Fruit fly (Drosophila melanogaster): ENCODE results near the gene CG10866.

CG10866 gene

DNA sequence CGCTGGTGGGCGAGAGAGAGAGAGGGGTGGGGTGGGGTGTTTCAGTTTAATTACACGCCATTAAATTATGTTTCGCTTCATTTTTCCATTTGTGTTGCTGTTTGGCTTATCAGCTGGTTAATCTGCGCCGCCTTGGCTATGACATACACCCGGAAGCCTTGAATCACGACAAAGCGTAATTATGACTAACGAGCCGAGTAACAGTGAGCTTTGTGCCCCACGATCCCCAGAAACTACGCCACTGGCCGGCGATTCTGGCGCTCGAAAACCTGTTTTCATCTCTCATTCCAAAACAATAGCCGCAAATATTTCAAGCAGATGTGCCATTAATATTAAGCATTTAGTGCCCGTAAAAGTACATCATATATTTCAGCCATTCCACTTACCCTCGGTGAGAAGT is 14.1 kb upstream of the CG10866 start:
- no peak for TF ChIP-seq lola (GFP tag; optimal IDR thresholded peaks at IDR 0.05)
- no peak for TF ChIP-seq CrebA (GFP tag; optimal IDR thresholded peaks at IDR 0.05; ENCODE audit: borderline replicate concordance)
- TF ChIP-seq N (GFP tag; optimal IDR thresholded peaks at IDR 0.05), result no peak
- no peak for TF ChIP-seq HLH106 (tag; optimal IDR thresholded peaks at IDR 0.05)
- no peak for TF ChIP-seq Rel (GFP tag; optimal IDR thresholded peaks at IDR 0.05)
- no peak for TF ChIP-seq Rel (tag; optimal IDR thresholded peaks at IDR 0.05)
- TF ChIP-seq Sp1 (GFP tag; optimal IDR thresholded peaks at IDR 0.05), result no peak
- TF ChIP-seq dl (GFP tag; optimal IDR thresholded peaks at IDR 0.05; ENCODE audit: insufficient read depth in 1 of 2, partially characterized antibody in 2 of 2), result no peak
- no peak for TF ChIP-seq Myc (optimal IDR thresholded peaks at IDR 0.05)
- no peak for TF ChIP-seq Dif (GFP tag; optimal IDR thresholded peaks at IDR 0.05; ENCODE audit: partially characterized antibody)
- no peak for TF ChIP-seq Abd-B (GFP tag; optimal IDR thresholded peaks at IDR 0.05)
- no peak for TF ChIP-seq foxo (GFP tag; optimal IDR thresholded peaks at IDR 0.05)
- TF ChIP-seq CG32264 (GFP tag; optimal IDR thresholded peaks at IDR 0.05), result no peak
- TF ChIP-seq jim (GFP tag; optimal IDR thresholded peaks at IDR 0.05), result no peak

dm6 chr3L:3949205-3949604 is 11.4 kb upstream of the CG10866 start, which contains the start of gene CG14983:
TSS of gene CG14983 (minus strand) at chr3L:3949305.
- TF ChIP-seq sage (GFP tag; optimal IDR thresholded peaks at IDR 0.05) (no peak), Myc (optimal IDR thresholded peaks at IDR 0.05) (no peak), Abd-B (GFP tag; optimal IDR thresholded peaks at IDR 0.05) (no peak), dmrt93B (GFP tag; optimal IDR thresholded peaks at IDR 0.05) (no peak), fru (GFP tag; optimal IDR thresholded peaks at IDR 0.05) (no peak), usp (GFP tag; optimal IDR thresholded peaks at IDR 0.05) (no peak), Jra (GFP tag; optimal IDR thresholded peaks at IDR 0.05) (no peak), h (GFP tag; optimal IDR thresholded peaks at IDR 0.05) (no peak), N (GFP tag; optimal IDR thresholded peaks at IDR 0.05) (no peak), Sp1 (GFP tag; optimal IDR thresholded peaks at IDR 0.05) (no peak), psq (GFP tag; optimal IDR thresholded peaks at IDR 0.05) (no peak)

DNA sequence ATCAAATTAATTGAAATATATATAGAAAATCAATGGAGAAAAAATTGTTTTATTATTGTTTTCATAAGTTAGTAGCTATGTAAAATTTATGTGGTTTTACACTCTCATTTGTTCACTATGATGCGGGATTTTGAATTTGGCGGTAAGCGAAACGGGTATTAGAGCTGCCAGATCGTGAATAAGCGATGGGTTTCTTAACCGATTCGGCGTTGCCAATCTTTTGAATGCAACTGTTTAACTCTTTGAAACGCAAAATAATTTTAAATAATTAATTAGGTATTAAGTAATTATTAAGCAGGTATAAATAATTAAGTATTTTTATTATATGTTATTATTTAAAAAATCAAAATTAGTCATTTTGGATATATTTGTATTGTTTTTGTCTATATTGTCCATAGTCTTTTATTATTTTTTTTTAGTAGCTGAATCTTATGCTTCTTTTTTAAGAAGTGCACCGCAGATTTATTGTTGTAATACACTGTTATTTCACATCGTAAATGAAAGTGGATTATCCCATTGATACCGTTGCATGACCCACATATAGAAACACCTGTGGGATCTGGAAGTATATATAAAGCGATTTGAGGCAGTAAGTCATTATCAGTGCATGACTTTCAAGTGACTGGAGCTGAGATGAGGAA is 9.6 kb upstream of the CG10866 start, which contains the start of gene CG10853:
Gene CG10853 (plus strand): TSS at position 591 of the 641 bp plus-strand sequence.
- TF ChIP-seq usp (GFP tag; optimal IDR thresholded peaks at IDR 0.05) (no peak), sage (GFP tag; optimal IDR thresholded peaks at IDR 0.05) (peak; percentile 26), Hr83 (GFP tag; optimal IDR thresholded peaks at IDR 0.05; ENCODE audit: poor library complexity, severe bottlenecking) (no peak)

DNA sequence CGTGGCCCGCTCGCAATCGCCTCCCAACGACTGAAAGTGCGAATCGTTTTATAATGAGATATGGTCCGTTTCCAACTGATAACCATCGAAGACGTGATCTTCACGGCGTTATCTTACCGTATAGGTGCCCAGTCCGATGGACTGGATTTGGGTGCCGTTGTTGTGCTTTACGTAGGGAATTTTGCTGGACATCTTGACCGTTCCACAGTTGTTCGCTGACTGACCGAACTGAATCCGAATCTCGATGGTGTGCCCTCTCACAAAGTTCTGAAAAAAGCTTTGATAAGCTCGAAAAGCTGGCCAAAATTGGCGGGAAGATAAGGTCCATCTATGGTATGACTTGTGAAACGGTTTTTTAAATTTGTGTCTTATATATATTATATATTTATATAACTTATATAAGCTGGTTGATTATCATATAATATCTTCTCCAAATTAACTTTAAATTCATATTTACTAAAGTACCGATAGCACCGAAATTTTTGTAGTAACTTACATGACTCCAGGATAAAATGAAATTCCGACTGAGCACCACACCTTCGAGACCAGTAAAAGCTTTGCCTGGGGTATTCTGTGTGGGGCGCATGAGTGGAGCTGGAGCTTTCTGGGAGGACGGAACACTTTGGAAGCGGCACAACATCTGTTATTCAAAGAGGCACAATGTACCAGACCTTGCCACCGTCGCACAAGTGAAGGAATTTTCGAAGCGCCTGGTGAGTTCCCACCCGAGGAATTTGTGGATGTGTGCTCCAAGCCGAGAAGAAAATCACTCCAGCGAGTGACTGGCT is 4.6 kb upstream of the CG10866 start, which contains the start of the genes CG10863 and CG14982:
Gene CG10863 (minus strand): TSS at position 225 of the 788 bp plus-strand sequence.
Gene CG14982 (plus strand): TSS at position 470 of the 788 bp plus-strand sequence.
- TF ChIP-seq br (GFP tag; optimal IDR thresholded peaks at IDR 0.05) (peak; percentile 35), OdsH (GFP tag; optimal IDR thresholded peaks at IDR 0.05) (peak; percentile 3), CG9705 (GFP tag; optimal IDR thresholded peaks at IDR 0.05) (no peak), Rel (GFP tag; optimal IDR thresholded peaks at IDR 0.05) (no peak), Rel (tag; optimal IDR thresholded peaks at IDR 0.05) (peak; percentile 80), dsf (GFP tag; optimal IDR thresholded peaks at IDR 0.05; ENCODE audit: borderline replicate concordance) (no peak), N (GFP tag; optimal IDR thresholded peaks at IDR 0.05) (no peak), GATAd (GFP tag; optimal IDR thresholded peaks at IDR 0.05) (no peak), CG32264 (GFP tag; optimal IDR thresholded peaks at IDR 0.05) (no peak), dmrt93B (GFP tag; optimal IDR thresholded peaks at IDR 0.05) (no peak), usp (GFP tag; optimal IDR thresholded peaks at IDR 0.05) (no peak), sage (GFP tag; optimal IDR thresholded peaks at IDR 0.05) (peak; percentile 8), Mio (GFP tag; optimal IDR thresholded peaks at IDR 0.05) (no peak), sv (GFP tag; optimal IDR thresholded peaks at IDR 0.05) (no peak), foxo (GFP tag; optimal IDR thresholded peaks at IDR 0.05) (no peak), Hr83 (GFP tag; optimal IDR thresholded peaks at IDR 0.05; ENCODE audit: poor library complexity, severe bottlenecking) (no peak), lola (GFP tag; optimal IDR thresholded peaks at IDR 0.05) (no peak), Vsx2 (GFP tag; optimal IDR thresholded peaks at IDR 0.05; ENCODE audit: partially characterized antibody) (peak; percentile 19), h (GFP tag; optimal IDR thresholded peaks at IDR 0.05) (peak; percentile 47), fru (GFP tag; optimal IDR thresholded peaks at IDR 0.05) (no peak), psq (GFP tag; optimal IDR thresholded peaks at IDR 0.05) (no peak), Sp1 (GFP tag; optimal IDR thresholded peaks at IDR 0.05) (peak; percentile 29), brk (GFP tag; optimal IDR thresholded peaks at IDR 0.05) (no peak), woc (GFP tag; optimal IDR thresholded peaks at IDR 0.05) (no peak), rgr (GFP tag; optimal IDR thresholded peaks at IDR 0.05) (peak; percentile 52), Hnf4 (GFP tag; optimal IDR thresholded peaks at IDR 0.05) (no peak), Jra (GFP tag; optimal IDR thresholded peaks at IDR 0.05) (no peak), tai (GFP tag; optimal IDR thresholded peaks at IDR 0.05) (no peak), jim (GFP tag; optimal IDR thresholded peaks at IDR 0.05) (no peak), Abd-B (GFP tag; optimal IDR thresholded peaks at IDR 0.05) (no peak), Myc (optimal IDR thresholded peaks at IDR 0.05) (no peak), dl (GFP tag; optimal IDR thresholded peaks at IDR 0.05; ENCODE audit: insufficient read depth in 1 of 2, partially characterized antibody in 2 of 2) (no peak), Dfd (GFP tag; optimal IDR thresholded peaks at IDR 0.05) (no peak), ey (GFP tag; optimal IDR thresholded peaks at IDR 0.05) (no peak), Dif (GFP tag; optimal IDR thresholded peaks at IDR 0.05; ENCODE audit: partially characterized antibody) (peak; percentile 41), Hr78 (GFP tag; optimal IDR thresholded peaks at IDR 0.05) (no peak)
